Worm (Caenorhabditis elegans) whole organism, L2 larva: ENCODE data around the gene C25E10.11.

Source experiments
- elt-3 ChIP-seq: sonication (generic microtip); optimal IDR thresholded peaks from 2 replicates; lab custom pipeline; 2017; ENCODE audit warnings: missing biosample characterization, missing genetic modification characterization
- nhr-11 ChIP-seq: fragments of 150-350 bp; optimal IDR thresholded peaks from 2 replicates; lab custom pipeline; 2014; ENCODE audit warnings: missing biosample characterization, missing genetic modification characterization
- unc-62 ChIP-seq: fragments of 150-350 bp; optimal IDR thresholded peaks from 2 replicates; lab custom pipeline; 2014; ENCODE audit warnings: missing biosample characterization, missing genetic modification reagents, missing genetic modification characterization
- ztf-11 ChIP-seq: sonication (generic microtip); optimal IDR thresholded peaks from 2 replicates; lab custom pipeline; 2017; ENCODE audit warnings: missing biosample characterization, missing genetic modification characterization

DNA sequence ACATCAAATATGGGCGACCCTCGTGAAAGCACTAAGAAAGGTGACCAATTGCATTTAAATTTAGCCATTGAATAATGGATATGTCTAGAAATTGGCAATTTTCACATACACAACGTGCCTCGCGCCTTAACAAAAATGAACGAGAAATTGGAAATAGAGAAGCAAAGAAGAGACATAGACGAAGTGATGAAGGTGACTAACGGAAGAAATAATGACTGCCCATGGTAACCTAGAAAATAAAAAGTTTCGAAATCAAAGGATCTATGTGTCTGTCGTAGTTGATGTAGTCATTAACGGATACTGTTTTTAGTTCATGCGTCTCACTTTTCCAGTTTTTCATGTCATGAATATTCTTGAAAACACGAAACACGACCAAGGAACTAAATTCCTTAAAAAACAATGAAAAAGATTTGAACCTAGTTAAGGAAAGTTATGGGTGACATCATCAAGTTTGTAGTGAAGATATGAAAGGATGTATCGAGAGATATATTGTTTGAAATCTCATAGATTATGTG lies 19.6 kb upstream of the C25E10.11 start:
- no peak for TF ChIP-seq ztf-11
- TF ChIP-seq unc-62 (GFP tag; lab: Kevin White, UChicago) = no peak
- TF ChIP-seq elt-3 (tag; lab: Kevin White, UChicago) = no peak
- no peak for TF ChIP-seq nhr-11 (tag; lab: Kevin White, UChicago)
